Worm (Caenorhabditis elegans) whole organism, midembryonic: ENCODE results near the gene nhr-20.

ENCODE experiments used
- T22C8.4 ChIP-seq: fragments of 200-800 bp; sonication (Bioruptor generic); IDR thresholded peaks from 2 replicates; pipeline ENCODE4 v1.3.6; 2022; ENCODE audit warnings: missing genetic modification characterization, missing compliant biosample characterization
- cog-1 ChIP-seq: sonication (generic microtip); optimal IDR thresholded peaks from 2 replicates; lab custom pipeline; 2016; ENCODE audit warnings: missing genetic modification characterization, missing compliant biosample characterization
- flt-1 ChIP-seq: fragments of 200-800 bp; sonication (Bioruptor generic); IDR thresholded peaks from 2 replicates; pipeline ENCODE4 v1.3.6; 2022; ENCODE audit warnings: missing genetic modification characterization, missing compliant biosample characterization
- klf-2 ChIP-seq: fragments of 200-800 bp; sonication (Bioruptor generic); conservative IDR thresholded peaks from 2 replicates; pipeline ENCODE4 v1.3.6; 2022; ENCODE audit warnings: missing genetic modification reagents, missing genetic modification characterization, missing compliant biosample characterization
- med-1 ChIP-seq: sonication (generic microtip); optimal IDR thresholded peaks from 2 replicates; lab custom pipeline; 2017; ENCODE audit warnings: missing genetic modification characterization, mild to moderate bottlenecking, missing compliant biosample characterization, antibody characterized with exemption, missing genetic modification reagents; ENCODE audit not compliant: insufficient read depth
- ref-1 ChIP-seq: fragments of 200-800 bp; sonication (Bioruptor generic); conservative IDR thresholded peaks from 2 replicates; pipeline ENCODE4 v1.3.6; 2022; ENCODE audit warnings: missing genetic modification reagents, missing genetic modification characterization, missing compliant biosample characterization
- tab-1 ChIP-seq: fragments of 200-800 bp; sonication (Bioruptor generic); IDR thresholded peaks from 2 replicates; pipeline ENCODE4 v1.3.6; 2022; ENCODE audit warnings: missing genetic modification characterization, missing compliant biosample characterization
- ztf-23 ChIP-seq: fragments of 200-800 bp; sonication (Bioruptor generic); IDR thresholded peaks from 2 replicates; pipeline ENCODE4 v1.3.6; 2022; ENCODE audit warnings: missing genetic modification reagents, missing genetic modification characterization, missing compliant biosample characterization
- ztf-29 ChIP-seq: fragments of 200-800 bp; sonication (Bioruptor generic); IDR thresholded peaks from 2 replicates; pipeline ENCODE4 v1.3.6; 2022; ENCODE audit warnings: missing genetic modification reagents, missing genetic modification characterization, missing compliant biosample characterization

Gene nhr-20

DNA sequence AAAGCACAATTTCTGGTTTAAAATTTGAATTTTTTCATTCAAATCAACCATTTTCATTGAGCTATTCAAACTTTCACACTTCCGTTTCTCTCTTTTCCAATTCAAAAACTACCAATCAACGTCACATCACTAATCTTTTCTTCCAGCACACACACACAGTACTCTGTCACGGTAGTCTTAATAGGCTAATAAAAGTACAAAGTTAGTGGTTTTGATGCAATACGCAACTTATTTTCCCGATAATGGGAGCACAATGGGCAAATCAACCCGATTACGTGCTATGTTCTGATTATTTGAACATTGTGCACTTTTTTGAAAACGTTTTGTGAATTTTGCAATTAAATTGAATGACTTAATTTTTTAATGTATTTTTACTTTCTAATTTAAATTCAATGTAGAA, 5.7 kb downstream of the nhr-20 start:
- TF ChIP-seq med-1 (GFP tag; lab: Kevin White, UChicago) = no peak
- no peak for TF ChIP-seq ref-1 (GFP tag; lab: Robert Waterston, UW)
- no peak for TF ChIP-seq T22C8.4
- TF ChIP-seq cog-1 (tag; lab: Kevin White, UChicago) = no peak
- TF ChIP-seq ztf-23 (GFP tag; lab: Robert Waterston, UW) = no peak
- TF ChIP-seq flt-1 (GFP tag; lab: Robert Waterston, UW) = no peak
- no peak for TF ChIP-seq klf-2 (GFP tag; lab: Robert Waterston, UW)
- TF ChIP-seq ztf-29 (GFP tag; lab: Robert Waterston, UW) = no peak
- no peak for TF ChIP-seq tab-1 (GFP tag; lab: Robert Waterston, UW)

DNA sequence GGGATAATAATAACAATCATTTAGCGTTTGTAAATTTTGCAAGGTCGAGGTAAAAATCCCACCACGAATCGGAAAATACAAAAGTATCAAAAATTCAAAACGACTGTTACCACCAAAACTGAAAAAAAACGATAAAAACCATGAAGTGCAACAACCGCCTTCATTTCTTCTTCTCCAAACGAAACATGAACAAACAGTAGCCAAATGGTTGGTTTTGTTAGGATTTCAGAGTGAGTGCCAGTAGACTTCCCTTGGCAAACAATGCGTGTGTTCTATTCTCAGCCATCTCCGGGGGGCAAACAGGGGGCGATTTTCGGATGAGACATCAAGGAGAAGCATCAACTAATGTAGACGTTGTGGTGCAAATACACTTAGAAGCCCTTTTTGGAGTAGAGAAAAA, 8.3 kb downstream of the nhr-20 start:
- TF ChIP-seq ztf-29 (GFP tag; lab: Robert Waterston, UW) = no peak
- no peak for TF ChIP-seq cog-1 (tag; lab: Kevin White, UChicago)
- no peak for TF ChIP-seq T22C8.4
- no peak for TF ChIP-seq flt-1 (GFP tag; lab: Robert Waterston, UW)
- TF ChIP-seq med-1 (GFP tag; lab: Kevin White, UChicago) = no peak
- no peak for TF ChIP-seq ztf-23 (GFP tag; lab: Robert Waterston, UW)
- TF ChIP-seq tab-1 (GFP tag; lab: Robert Waterston, UW) = no peak
- TF ChIP-seq ref-1 (GFP tag; lab: Robert Waterston, UW) = no peak
- no peak for TF ChIP-seq klf-2 (GFP tag; lab: Robert Waterston, UW)

DNA sequence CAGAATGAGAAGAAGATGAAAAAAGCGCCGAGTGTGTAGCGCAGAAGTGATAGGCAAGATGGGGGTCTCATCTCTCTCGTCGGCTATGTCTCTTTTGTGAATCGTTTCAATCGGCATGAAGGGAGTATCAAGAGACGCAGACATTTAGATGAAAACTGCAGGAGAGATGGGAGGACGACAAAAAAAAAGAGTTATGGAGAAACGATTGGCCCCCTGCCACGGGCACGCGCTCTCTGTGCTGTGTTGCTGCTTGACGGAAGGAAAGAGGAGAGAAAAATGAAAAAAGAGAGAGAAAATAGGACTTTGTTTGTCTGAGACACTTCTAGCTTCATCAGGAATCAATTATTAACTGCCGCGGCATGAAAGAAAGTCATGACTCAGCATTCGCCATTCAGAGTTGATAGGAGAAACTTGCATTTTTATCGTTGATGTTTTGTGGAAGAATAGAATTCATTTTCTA, 9.3 kb downstream of the nhr-20 start:
- TF ChIP-seq T22C8.4 (no peak), cog-1 (tag; lab: Kevin White, UChicago) (peak; percentile 56), ztf-29 (GFP tag; lab: Robert Waterston, UW) (peak; percentile 39; the same call in 1 of the 2 replicates)

- no peak for TF ChIP-seq med-1 (GFP tag; lab: Kevin White, UChicago)
- TF ChIP-seq T22C8.4 = no peak
- no peak for TF ChIP-seq klf-2 (GFP tag; lab: Robert Waterston, UW)
- no peak for TF ChIP-seq cog-1 (tag; lab: Kevin White, UChicago)
- TF ChIP-seq ztf-23 (GFP tag; lab: Robert Waterston, UW) = no peak
- no peak for TF ChIP-seq ztf-29 (GFP tag; lab: Robert Waterston, UW)
- TF ChIP-seq ref-1 (GFP tag; lab: Robert Waterston, UW) = no peak
- TF ChIP-seq flt-1 (GFP tag; lab: Robert Waterston, UW) = no peak
- TF ChIP-seq tab-1 (GFP tag; lab: Robert Waterston, UW) = no peak
Measured at ce11 chrIII:4221527-4221926, 11.5 kb downstream of the nhr-20 start.

- no peak for TF ChIP-seq med-1 (GFP tag; lab: Kevin White, UChicago)
- no peak for TF ChIP-seq klf-2 (GFP tag; lab: Robert Waterston, UW)
- TF ChIP-seq T22C8.4 = no peak
- TF ChIP-seq ref-1 (GFP tag; lab: Robert Waterston, UW) = no peak
Measured at ce11 chrIII:4220864-4221263, 12.2 kb downstream of the nhr-20 start.

ce11 chrIII:4210661-4211060, 22.4 kb downstream of the nhr-20 start:
- no peak for TF ChIP-seq ztf-23 (GFP tag; lab: Robert Waterston, UW)
- no peak for TF ChIP-seq klf-2 (GFP tag; lab: Robert Waterston, UW)
- TF ChIP-seq flt-1 (GFP tag; lab: Robert Waterston, UW) = no peak
- TF ChIP-seq ztf-29 (GFP tag; lab: Robert Waterston, UW) = no peak
- no peak for TF ChIP-seq ref-1 (GFP tag; lab: Robert Waterston, UW)

DNA sequence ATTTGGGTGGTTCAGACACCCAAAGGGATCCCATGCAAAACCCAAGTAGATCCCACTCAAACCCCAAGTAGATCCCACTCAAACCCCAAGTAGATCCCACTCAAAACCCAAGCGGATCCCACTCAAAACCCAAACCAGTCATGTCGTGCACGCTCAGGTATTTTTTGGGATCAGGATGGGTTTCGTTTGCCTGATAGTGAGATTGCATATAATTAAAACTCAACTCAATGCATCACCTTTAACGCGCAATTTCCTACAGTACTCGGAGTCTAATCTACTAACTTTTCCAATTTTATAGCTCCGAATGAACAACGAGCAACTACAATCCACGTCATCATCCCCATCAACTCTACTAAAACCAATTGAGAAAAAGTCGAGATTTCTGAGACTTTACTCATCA, 23.8 kb downstream of the nhr-20 start, which contains the start of gene phlp-2:
Gene phlp-2 (plus strand): TSS at position 301 of the 400 bp plus-strand sequence.
- no peak for TF ChIP-seq ztf-29 (GFP tag; lab: Robert Waterston, UW)
- no peak for TF ChIP-seq flt-1 (GFP tag; lab: Robert Waterston, UW)
- TF ChIP-seq cog-1 (tag; lab: Kevin White, UChicago) = no peak
- no peak for TF ChIP-seq med-1 (GFP tag; lab: Kevin White, UChicago)
- TF ChIP-seq klf-2 (GFP tag; lab: Robert Waterston, UW) = no peak
- no peak for TF ChIP-seq T22C8.4
- TF ChIP-seq ref-1 (GFP tag; lab: Robert Waterston, UW) = no peak
- TF ChIP-seq tab-1 (GFP tag; lab: Robert Waterston, UW) = no peak
- no peak for TF ChIP-seq ztf-23 (GFP tag; lab: Robert Waterston, UW)

ce11 chrIII:4208210-4208609, 24.8 kb downstream of the nhr-20 start:
- TF ChIP-seq ztf-29 (GFP tag; lab: Robert Waterston, UW) (no peak), ref-1 (GFP tag; lab: Robert Waterston, UW) (no peak), klf-2 (GFP tag; lab: Robert Waterston, UW) (no peak), T22C8.4 (no peak), tab-1 (GFP tag; lab: Robert Waterston, UW) (no peak), flt-1 (GFP tag; lab: Robert Waterston, UW) (no peak), cog-1 (tag; lab: Kevin White, UChicago) (no peak), ztf-23 (GFP tag; lab: Robert Waterston, UW) (no peak), med-1 (GFP tag; lab: Kevin White, UChicago) (no peak)

DNA sequence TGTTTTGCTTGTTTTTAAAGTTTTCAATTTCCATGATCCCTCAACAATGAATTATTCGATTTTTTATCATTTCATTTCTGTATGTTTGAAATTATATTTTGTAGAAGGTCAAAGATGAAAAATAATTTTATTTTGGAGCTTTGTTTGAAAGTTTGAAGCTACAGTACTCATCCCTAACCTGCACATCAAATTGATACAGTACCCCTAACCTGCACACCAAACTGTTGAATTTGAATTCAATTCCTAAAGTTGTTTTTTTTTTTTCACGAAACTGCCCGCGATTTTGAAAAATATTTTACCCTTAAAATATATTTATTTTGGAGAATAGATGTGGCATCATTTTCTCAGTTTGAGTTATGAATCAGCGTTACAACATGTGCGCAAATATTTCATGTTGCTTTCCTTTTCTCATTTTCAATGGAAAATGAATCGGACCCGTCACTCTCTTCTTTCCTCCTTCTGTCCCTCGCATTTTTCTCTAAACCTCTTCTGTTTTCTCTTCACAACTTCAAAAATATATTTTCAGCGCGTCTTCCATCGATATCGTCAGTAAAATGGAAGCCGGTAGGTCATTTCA, 27.2 kb downstream of the nhr-20 start, which contains the start of gene R74.8:
Gene R74.8 (plus strand): TSS at position 527 of the 577 bp plus-strand sequence.
- TF ChIP-seq ztf-29 (GFP tag; lab: Robert Waterston, UW) (no peak), klf-2 (GFP tag; lab: Robert Waterston, UW) (no peak), cog-1 (tag; lab: Kevin White, UChicago) (no peak), ref-1 (GFP tag; lab: Robert Waterston, UW) (no peak), ztf-23 (GFP tag; lab: Robert Waterston, UW) (no peak), flt-1 (GFP tag; lab: Robert Waterston, UW) (no peak), tab-1 (GFP tag; lab: Robert Waterston, UW) (no peak), T22C8.4 (no peak), med-1 (GFP tag; lab: Kevin White, UChicago) (no peak)
